Worm (Caenorhabditis elegans): Measurements from ENCODE around the gene dyf-3.

Gene dyf-3

DNA sequence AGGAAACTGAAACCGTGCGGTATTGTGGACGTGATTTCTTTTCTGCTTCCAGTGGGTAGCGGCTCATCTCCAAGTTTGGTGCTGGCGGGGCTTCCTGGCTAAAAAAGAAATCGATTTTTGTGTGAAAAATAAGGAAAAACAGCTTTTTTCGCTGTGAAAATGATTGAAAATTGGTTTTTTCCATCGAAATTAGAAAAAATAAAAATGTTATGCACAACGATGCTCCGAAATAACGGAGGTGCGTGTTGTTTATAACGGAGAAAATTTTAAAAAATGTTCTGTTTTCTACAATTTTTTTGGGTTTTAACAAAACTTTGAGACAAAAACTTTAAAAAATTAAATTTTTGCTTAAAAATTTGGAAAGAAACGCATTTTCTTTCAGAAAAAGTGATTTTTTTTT lies 15.8 kb downstream of the dyf-3 start:
- TF ChIP-seq lin-32 (GFP tag; optimal IDR thresholded peaks at IDR 0.05): no peak
- no peak for TF ChIP-seq unc-120 (tag; optimal IDR thresholded peaks at IDR 0.05; ENCODE audit: poor library complexity, severe bottlenecking)
- TF ChIP-seq nhr-28 (tag; optimal IDR thresholded peaks at IDR 0.05): no peak
- no peak for TF ChIP-seq mep-1 (tag; optimal IDR thresholded peaks at IDR 0.05)
- TF ChIP-seq flh-1 (GFP tag; optimal IDR thresholded peaks at IDR 0.05): no peak
- no peak for TF ChIP-seq drap-1 (GFP tag; optimal IDR thresholded peaks at IDR 0.05)
- TF ChIP-seq nhr-76 (tag; optimal IDR thresholded peaks at IDR 0.05): no peak
- no peak for TF ChIP-seq pha-4 (tag; optimal IDR thresholded peaks at IDR 0.05)
- no peak for TF ChIP-seq elt-1 (tag; optimal IDR thresholded peaks at IDR 0.05; ENCODE audit: borderline replicate concordance, insufficient read depth)
- TF ChIP-seq mls-2 (tag; optimal IDR thresholded peaks at IDR 0.05): no peak
- TF ChIP-seq bed-3 (GFP tag; optimal IDR thresholded peaks at IDR 0.05): no peak
- no peak for TF ChIP-seq nhr-12 (tag; optimal IDR thresholded peaks at IDR 0.05)
- TF ChIP-seq sem-2 (GFP tag; optimal IDR thresholded peaks at IDR 0.05): no peak
- no peak for TF ChIP-seq ham-2 (GFP tag; optimal IDR thresholded peaks at IDR 0.05)

DNA sequence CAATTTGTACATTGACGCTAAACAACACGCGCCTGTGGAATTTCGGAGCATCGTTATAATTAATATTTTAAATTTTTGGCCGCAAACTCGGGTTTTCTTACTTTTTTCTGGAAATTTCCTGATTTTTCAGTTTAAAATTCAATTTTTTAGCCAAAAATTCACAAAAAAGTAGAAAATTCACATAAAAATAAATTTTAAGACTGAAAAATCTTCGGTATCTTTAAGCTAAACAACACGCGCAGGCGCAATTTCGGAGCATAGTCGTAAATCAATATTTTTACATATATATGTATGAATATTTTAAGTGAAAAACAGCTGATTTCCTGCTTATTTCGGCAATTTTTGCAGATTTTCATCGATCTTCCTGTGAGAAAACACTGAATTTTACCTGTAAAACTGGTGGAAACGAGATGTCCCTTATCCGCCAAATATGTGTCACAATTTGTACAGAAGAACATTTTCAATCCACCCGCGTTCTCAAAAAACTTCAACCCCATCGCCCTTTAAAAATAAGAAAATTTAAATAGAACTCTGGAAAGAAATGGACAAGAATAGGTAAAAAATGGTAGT lies 16.6 kb downstream of the dyf-3 start, which contains the start of gene B0546.3:
Gene B0546.3 (minus strand): TSS at position 504 of the 570 bp plus-strand sequence.
- no peak for TF ChIP-seq unc-62 (GFP tag; optimal IDR thresholded peaks at IDR 0.05)
- no peak for TF ChIP-seq cnd-1 (tag; optimal IDR thresholded peaks at IDR 0.05)
- TF ChIP-seq ztf-11 (tag; optimal IDR thresholded peaks at IDR 0.05): no peak
- TF ChIP-seq mab-5 (tag; optimal IDR thresholded peaks at IDR 0.05): no peak
- TF ChIP-seq ces-1 (GFP tag; optimal IDR thresholded peaks at IDR 0.05): no peak
- TF ChIP-seq sem-2 (GFP tag; optimal IDR thresholded peaks at IDR 0.05): no peak
- TF ChIP-seq snpc-4 (tag; optimal IDR thresholded peaks at IDR 0.05): no peak
- no peak for TF ChIP-seq elt-3 (tag; optimal IDR thresholded peaks at IDR 0.05)
- TF ChIP-seq lin-32 (GFP tag; optimal IDR thresholded peaks at IDR 0.05): no peak
- no peak for TF ChIP-seq ceh-83 (GFP tag; optimal IDR thresholded peaks at IDR 0.05)
- no peak for TF ChIP-seq lsy-2 (tag; optimal IDR thresholded peaks at IDR 0.05)
- TF ChIP-seq M03D4.4 (tag; optimal IDR thresholded peaks at IDR 0.05): no peak
- TF ChIP-seq mep-1 (tag; optimal IDR thresholded peaks at IDR 0.05): no peak
- no peak for TF ChIP-seq nhr-12 (tag; optimal IDR thresholded peaks at IDR 0.05)
- no peak for TF ChIP-seq nhr-76 (tag; optimal IDR thresholded peaks at IDR 0.05)
- TF ChIP-seq lin-13 (tag; optimal IDR thresholded peaks at IDR 0.05): no peak
- no peak for TF ChIP-seq mls-2 (tag; optimal IDR thresholded peaks at IDR 0.05)
- TF ChIP-seq bed-3 (GFP tag; optimal IDR thresholded peaks at IDR 0.05): no peak
- no peak for TF ChIP-seq unc-39 (tag; optimal IDR thresholded peaks at IDR 0.05)

DNA sequence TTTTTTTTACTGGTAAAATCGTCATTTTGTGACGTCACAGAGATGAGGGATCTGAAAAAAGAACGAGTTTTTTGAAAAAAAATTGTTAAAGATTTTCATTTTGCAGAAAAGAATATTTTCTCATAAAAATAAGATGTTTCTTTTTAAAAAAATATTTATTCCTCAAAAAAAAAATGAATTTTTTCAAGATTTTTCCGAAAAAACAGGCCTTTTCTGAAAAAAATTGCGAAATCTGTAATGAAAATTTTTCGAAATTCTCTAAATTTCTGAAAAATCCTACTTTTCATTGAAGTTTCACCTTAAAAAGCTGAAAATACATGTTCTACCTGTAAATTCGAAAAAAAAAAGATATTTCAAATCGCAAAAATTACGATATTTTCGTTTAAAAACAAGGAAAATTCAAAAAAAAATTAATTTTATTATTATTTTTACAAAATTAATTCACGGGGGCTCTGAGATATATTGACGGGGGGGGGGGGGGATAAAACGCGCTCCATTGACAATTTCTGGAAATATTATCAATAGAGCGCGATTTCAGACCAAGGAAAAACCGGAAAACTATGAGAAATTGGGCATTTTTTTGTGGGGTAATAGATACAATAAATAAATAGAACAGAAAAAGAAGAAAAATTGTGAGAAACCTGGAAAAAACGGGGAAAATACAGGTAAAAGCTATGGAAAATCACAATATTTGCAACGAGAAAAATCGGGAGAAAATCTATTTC lies 20.8 kb downstream of the dyf-3 start, which contains the start of gene otub-4:
Gene otub-4 (minus strand): TSS at position 51 of the 725 bp plus-strand sequence.
- TF ChIP-seq mep-1 (tag; optimal IDR thresholded peaks at IDR 0.05): no peak
- TF ChIP-seq nhr-237 (tag; optimal IDR thresholded peaks at IDR 0.05): no peak
- TF ChIP-seq ham-2 (GFP tag; optimal IDR thresholded peaks at IDR 0.05): no peak
- TF ChIP-seq M03D4.4 (tag; optimal IDR thresholded peaks at IDR 0.05): no peak
- no peak for TF ChIP-seq unc-39 (tag; optimal IDR thresholded peaks at IDR 0.05)
- no peak for TF ChIP-seq tbx-8 (GFP tag; optimal IDR thresholded peaks at IDR 0.05)
- TF ChIP-seq lin-32 (GFP tag; optimal IDR thresholded peaks at IDR 0.05): no peak
- TF ChIP-seq nhr-2 (tag; optimal IDR thresholded peaks at IDR 0.05): no peak
- TF ChIP-seq zip-8 (tag; optimal IDR thresholded peaks at IDR 0.05): no peak
- no peak for TF ChIP-seq snpc-4 (tag; optimal IDR thresholded peaks at IDR 0.05)
- TF ChIP-seq cnd-1 (tag; optimal IDR thresholded peaks at IDR 0.05): no peak

DNA sequence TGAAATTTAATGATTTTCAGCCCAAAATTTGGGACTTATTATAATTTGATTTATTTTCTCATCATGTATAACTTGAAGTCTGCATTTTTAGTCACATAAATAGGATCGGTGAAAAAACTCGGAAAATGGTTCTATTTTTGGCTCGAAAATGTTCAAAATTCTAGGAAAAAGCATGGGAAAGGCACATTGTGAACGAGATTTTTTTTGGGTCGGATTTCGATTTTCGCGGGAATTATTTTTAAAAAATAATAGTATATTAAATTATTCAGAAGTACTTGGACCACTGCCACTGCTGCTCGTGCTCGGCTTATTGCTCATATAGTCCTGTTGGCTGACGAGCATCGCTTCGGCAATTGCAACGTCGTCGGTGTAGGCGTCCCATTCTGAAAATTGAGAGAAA lies 25.7 kb downstream of the dyf-3 start:
- TF ChIP-seq ceh-43 (GFP tag; optimal IDR thresholded peaks at IDR 0.05) (no peak), lsy-2 (tag; optimal IDR thresholded peaks at IDR 0.05) (no peak), sem-2 (GFP tag; optimal IDR thresholded peaks at IDR 0.05) (no peak), drap-1 (GFP tag; optimal IDR thresholded peaks at IDR 0.05) (no peak), bed-3 (GFP tag; optimal IDR thresholded peaks at IDR 0.05) (no peak), elt-1 (tag; optimal IDR thresholded peaks at IDR 0.05; ENCODE audit: borderline replicate concordance, insufficient read depth) (no peak), lin-32 (GFP tag; optimal IDR thresholded peaks at IDR 0.05) (no peak), ham-2 (GFP tag; optimal IDR thresholded peaks at IDR 0.05) (no peak), nhr-76 (tag; optimal IDR thresholded peaks at IDR 0.05) (no peak), ceh-39 (tag; optimal IDR thresholded peaks at IDR 0.05) (no peak), ceh-83 (GFP tag; optimal IDR thresholded peaks at IDR 0.05) (no peak), flh-1 (GFP tag; optimal IDR thresholded peaks at IDR 0.05) (no peak), nhr-28 (tag; optimal IDR thresholded peaks at IDR 0.05) (no peak), mep-1 (tag; optimal IDR thresholded peaks at IDR 0.05) (no peak), nhr-237 (tag; optimal IDR thresholded peaks at IDR 0.05) (no peak)

Measured in whole organism, mixed stage, embryonic.